Fruit fly (Drosophila melanogaster): ENCODE results near the gene B-H2.
A peak's percentile ranks its signal among the peaks of the same experiment; 100 is the strongest.

- TF ChIP-seq pdm3 (GFP tag; optimal IDR thresholded peaks at IDR 0.05) (peak; percentile 8), Gug (GFP tag; IDR thresholded peaks at IDR 0.05) (no peak), CG9139 (GFP tag; optimal IDR thresholded peaks at IDR 0.05) (no peak), CG8119 (GFP tag; IDR thresholded peaks at IDR 0.05) (no peak), Smox (GFP tag; optimal IDR thresholded peaks at IDR 0.05) (no peak), Lpt (GFP tag; optimal IDR thresholded peaks at IDR 0.05) (no peak), Hr39 (GFP tag; optimal IDR thresholded peaks at IDR 0.05) (no peak), CG11762 (GFP tag; optimal IDR thresholded peaks at IDR 0.05; ENCODE audit: insufficient read depth) (no peak), CG16779 (tag; optimal IDR thresholded peaks at IDR 0.05) (no peak), CG6163 (GFP tag; IDR thresholded peaks at IDR 0.05) (no peak)
Measured at dm6 chrX:17332390-17332789, 18.0 kb downstream of the B-H2 start.

Data from whole organism, prepupa.